Fruit fly (Drosophila melanogaster) whole organism, adult: Measurements from ENCODE around the gene CG15399.

Experiments used
- CG12768 ChIP-seq: fragments of 200-800 bp; sonication (Bioruptor generic); optimal IDR thresholded peaks from 2 replicates; lab custom pipeline; 2017; ENCODE audit warnings: missing biosample characterization, missing genetic modification characterization, mild to moderate bottlenecking, moderate library complexity, missing genetic modification reagents
- CG14711 ChIP-seq: fragments of 200-800 bp; sonication (Bioruptor generic); optimal IDR thresholded peaks from 2 replicates; lab custom pipeline; 2018; ENCODE audit warnings: missing biosample characterization, mild to moderate bottlenecking, missing genetic modification characterization, moderate library complexity
- CG33017 ChIP-seq: fragments of 200-800 bp; sonication (Bioruptor generic); optimal IDR thresholded peaks from 2 replicates; lab custom pipeline; 2018; ENCODE audit warnings: missing biosample characterization, mild to moderate bottlenecking, missing genetic modification characterization, moderate library complexity
- CG7045 ChIP-seq: fragments of 200-800 bp; sonication (Bioruptor generic); optimal IDR thresholded peaks from 2 replicates; lab custom pipeline; 2017; ENCODE audit warnings: missing biosample characterization, mild to moderate bottlenecking, missing genetic modification characterization
- Hr96 ChIP-seq: fragments of 200-800 bp; sonication (Bioruptor generic); optimal IDR thresholded peaks from 2 replicates; lab custom pipeline; 2016; ENCODE audit warnings: missing biosample characterization, missing genetic modification characterization
- kay ChIP-seq: fragments of 200-800 bp; sonication (Bioruptor generic); peaks from one replicate; lab custom pipeline; 2016; ENCODE audit warnings: missing biosample characterization, missing genetic modification characterization, borderline replicate concordance

- TF ChIP-seq Hr96 (GFP tag; lab: Kevin White, UChicago) (no peak), CG7045 (GFP tag; lab: Kevin White, UChicago) (no peak), CG33017 (no peak), CG14711 (tag; lab: Kevin White, UChicago) (no peak), kay (GFP tag; lab: Kevin White, UChicago) (no peak), CG12768 (no peak)
Observed at dm6 chr2L:2800956-2801776, 29.6 kb upstream of the CG15399 start.
